Fruit fly (Drosophila melanogaster): ENCODE data around the gene Polr2A.

The Polr2A gene

dm6 chrX:11576540-11576939, 6.4 kb upstream of the Polr2A start, which contains the start of gene CG11695 (continued):
- TF ChIP-seq vfl (GFP tag; optimal IDR thresholded peaks at IDR 0.05) (no peak), ara (GFP tag; IDR thresholded peaks at IDR 0.05) (no peak), lola (GFP tag; optimal IDR thresholded peaks at IDR 0.05) (peak in 1 of 3 experiments; percentile 58), Chrac-16 (GFP tag; optimal IDR thresholded peaks at IDR 0.05) (peak; percentile 60), CG5180 (GFP tag; optimal IDR thresholded peaks at IDR 0.05) (no peak), hbn (GFP tag; IDR thresholded peaks at IDR 0.05; ENCODE audit: partially characterized antibody) (no peak), CG8089 (GFP tag; optimal IDR thresholded peaks at IDR 0.05) (no peak), CG34376 (GFP tag; optimal IDR thresholded peaks at IDR 0.05) (peak; percentile 58), CG3163 (GFP tag; optimal IDR thresholded peaks at IDR 0.05) (no peak), Neu2 (GFP tag; optimal IDR thresholded peaks at IDR 0.05; ENCODE audit: borderline replicate concordance) (no peak), Opbp (GFP tag; IDR thresholded peaks at IDR 0.05; ENCODE audit: partially characterized antibody) (no peak), ab (GFP tag; optimal IDR thresholded peaks at IDR 0.05) (no peak), CG1233 (GFP tag; optimal IDR thresholded peaks at IDR 0.05) (peak; percentile 17), gfzf (GFP tag; optimal IDR thresholded peaks at IDR 0.05) (peak; percentile 33), sc (optimal IDR thresholded peaks at IDR 0.05) (no peak), sc (GFP tag; optimal IDR thresholded peaks at IDR 0.05) (no peak), CG10462 (GFP tag; optimal IDR thresholded peaks at IDR 0.05) (no peak), NC2α (GFP tag; optimal IDR thresholded peaks at IDR 0.05) (no peak), GATAe (GFP tag; conservative IDR thresholded peaks at IDR 0.05) (no peak), CG17328 (GFP tag; IDR thresholded peaks at IDR 0.05) (0 out of 2 replicates have a peak, but pooled peaks have one; percentile 42), CG9817 (tag; optimal IDR thresholded peaks at IDR 0.05) (peak; percentile 81), Trl (optimal IDR thresholded peaks at IDR 0.05) (no peak), Trl (GFP tag; optimal IDR thresholded peaks at IDR 0.05) (peak; percentile 36), Aef1 (GFP tag; IDR thresholded peaks at IDR 0.05) (peak; percentile 48; the same call in 2 of the 3 replicates), CG17385 (GFP tag; optimal IDR thresholded peaks at IDR 0.05) (peak; percentile 59), Meics (GFP tag; optimal IDR thresholded peaks at IDR 0.05) (peak; percentile 62), CG3281 (GFP tag; optimal IDR thresholded peaks at IDR 0.05) (peak; percentile 69), Antp (GFP tag; optimal IDR thresholded peaks at IDR 0.05) (peak; percentile 50), CG11085 (GFP tag; IDR thresholded peaks at IDR 0.05) (no peak), CG12071 (GFP tag; optimal IDR thresholded peaks at IDR 0.05) (no peak), Adf1 (GFP tag; IDR thresholded peaks at IDR 0.05) (peak; percentile 43), C15 (GFP tag; IDR thresholded peaks at IDR 0.05) (no peak), az2 (GFP tag; optimal IDR thresholded peaks at IDR 0.05) (peak; percentile 54), Dad (GFP tag; optimal IDR thresholded peaks at IDR 0.05) (peak; percentile 8), Hand (GFP tag; optimal IDR thresholded peaks at IDR 0.05) (no peak), abd-A (tag; optimal IDR thresholded peaks at IDR 0.05) (no peak), MBD-R2 (GFP tag; IDR thresholded peaks at IDR 0.05) (peak; percentile 94), CG6689 (GFP tag; IDR thresholded peaks at IDR 0.05) (peak; percentile 72), chinmo (GFP tag; IDR thresholded peaks at IDR 0.05; ENCODE audit: partially characterized antibody) (no peak), salm (tag; optimal IDR thresholded peaks at IDR 0.05) (peak; percentile 27), CG9727 (GFP tag; optimal IDR thresholded peaks at IDR 0.05) (peak; percentile 52), ci (GFP tag; IDR thresholded peaks at IDR 0.05) (no peak), CG14860 (GFP tag; IDR thresholded peaks at IDR 0.05; ENCODE audit: partially characterized antibody) (no peak), maf-S (GFP tag; optimal IDR thresholded peaks at IDR 0.05) (no peak), CG7786 (GFP tag; optimal IDR thresholded peaks at IDR 0.05) (no peak), CG10431 (GFP tag; optimal IDR thresholded peaks at IDR 0.05) (peak; percentile 9), tup (GFP tag; optimal IDR thresholded peaks at IDR 0.05) (no peak), croc (GFP tag; conservative IDR thresholded peaks at IDR 0.05) (no peak), Hmr (GFP tag; optimal IDR thresholded peaks at IDR 0.05) (peak; percentile 62), CG18764 (GFP tag; optimal IDR thresholded peaks at IDR 0.05) (peak; percentile 22), grn (GFP tag; optimal IDR thresholded peaks at IDR 0.05) (no peak), exex (tag; optimal IDR thresholded peaks at IDR 0.05) (no peak)

All from whole organism, embryonic.